Fruit fly (Drosophila melanogaster) Kc167 (cell line): ENCODE data around the gene CG18649.

Experiments
- Sin3A ChIP-seq: fragments of >200 bp; optimal IDR thresholded peaks from 2 replicates; lab custom pipeline; 2018; ENCODE audit warnings: missing external identifiers
- h ChIP-seq: fragments of >200 bp; optimal IDR thresholded peaks from 3 replicates; lab custom pipeline; 2018; ENCODE audit warnings: missing external identifiers

DNA sequence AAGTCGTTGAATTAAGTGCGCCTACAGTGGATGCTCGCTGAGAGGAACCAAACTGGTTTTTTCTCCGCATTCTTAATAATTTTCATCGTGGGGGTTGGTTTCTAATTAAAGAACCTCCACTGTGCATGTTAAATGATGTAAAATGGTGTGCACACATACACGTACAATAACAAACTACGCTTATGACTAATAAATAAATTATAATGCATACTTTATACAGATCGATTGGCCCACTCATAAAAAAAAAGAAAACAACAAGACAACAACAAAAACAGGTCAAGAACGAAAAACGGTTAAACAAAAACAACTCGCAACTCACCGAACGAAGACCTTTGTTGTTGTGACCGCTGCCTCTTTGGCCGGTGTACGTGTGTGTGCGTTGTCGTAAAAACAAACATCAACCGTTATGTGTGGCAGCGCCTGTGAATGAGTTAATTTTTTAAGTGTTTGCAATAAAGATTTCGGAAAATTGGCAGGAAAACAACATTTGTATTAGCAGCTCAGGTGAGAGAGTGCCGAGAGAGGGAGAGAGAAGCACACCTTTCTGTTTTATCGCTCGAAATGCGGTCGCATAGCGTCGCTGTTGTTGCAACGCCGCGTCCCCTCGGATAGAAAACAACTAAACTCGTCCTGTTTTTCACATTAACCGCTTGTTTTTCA lies 40.1 kb upstream of the CG18649 start:
- TF ChIP-seq h (lab: Kevin White, UChicago) (no peak), Sin3A (lab: Kevin White, UChicago) (no peak)
